Worm (Caenorhabditis elegans) whole organism, L2 larva: Measurements from ENCODE around the gene unk-1.

ENCODE experiments used
- C34F6.9 ChIP-seq: fragments of 150-350 bp; optimal IDR thresholded peaks from 2 replicates; lab custom pipeline; 2014; ENCODE audit warnings: missing biosample characterization, missing genetic modification characterization
- F13H6.1 ChIP-seq: sonication (generic microtip); optimal IDR thresholded peaks from 2 replicates; lab custom pipeline; 2016; ENCODE audit warnings: missing genetic modification characterization, missing compliant biosample characterization
- R02D3.7 ChIP-seq: fragments of 150-350 bp; optimal IDR thresholded peaks from 2 replicates; lab custom pipeline; 2014; ENCODE audit warnings: missing biosample characterization, missing genetic modification characterization
- Y55F3AM.14 ChIP-seq: fragments of 200-800 bp; sonication (Bioruptor generic); optimal IDR thresholded peaks from 2 replicates; lab custom pipeline; 2018; ENCODE audit warnings: mild to moderate bottlenecking, missing genetic modification characterization, missing compliant biosample characterization
- ZK546.5 ChIP-seq: sonication (generic microtip); optimal IDR thresholded peaks from 2 replicates; lab custom pipeline; 2017; ENCODE audit warnings: missing biosample characterization, missing genetic modification characterization
- alr-1 ChIP-seq: fragments of 150-350 bp; optimal IDR thresholded peaks from 2 replicates; lab custom pipeline; 2014; ENCODE audit warnings: missing biosample characterization, missing genetic modification characterization
- aly-2 ChIP-seq: fragments of 150-350 bp; optimal IDR thresholded peaks from 2 replicates; lab custom pipeline; 2014; ENCODE audit warnings: missing biosample characterization, missing genetic modification characterization
- ama-1 ChIP-seq: fragments of 150-350 bp; optimal IDR thresholded peaks from 2 replicates; lab custom pipeline; 2018; ENCODE audit warnings: inconsistent platforms
- blmp-1 ChIP-seq: sonication (generic microtip); optimal IDR thresholded peaks from 2 replicates; lab custom pipeline; 2017; ENCODE audit warnings: missing genetic modification characterization, mild to moderate bottlenecking, missing compliant biosample characterization, antibody characterized with exemption, moderate library complexity; ENCODE audit not compliant: insufficient read depth
- ceh-16 ChIP-seq: fragments of 150-350 bp; optimal IDR thresholded peaks from 2 replicates; lab custom pipeline; 2014; ENCODE audit warnings: missing biosample characterization, missing genetic modification characterization
- ceh-82 ChIP-seq: fragments of 150-350 bp; optimal IDR thresholded peaks from 2 replicates; lab custom pipeline; 2014; ENCODE audit warnings: missing biosample characterization, missing genetic modification characterization
- crh-2 ChIP-seq: sonication (generic microtip); optimal IDR thresholded peaks from 2 replicates; lab custom pipeline; 2017; ENCODE audit warnings: missing biosample characterization, missing genetic modification characterization
- dmd-4 ChIP-seq: sonication (generic microtip); optimal IDR thresholded peaks from 2 replicates; lab custom pipeline; 2017; ENCODE audit warnings: missing biosample characterization, missing genetic modification characterization
- egl-27 ChIP-seq: sonication (generic microtip); optimal IDR thresholded peaks from 3 replicates; lab custom pipeline; 2017; ENCODE audit warnings: missing biosample characterization, missing genetic modification reagents, missing genetic modification characterization
- elt-1 ChIP-seq: fragments of 150-350 bp; optimal IDR thresholded peaks from 2 replicates; lab custom pipeline; 2014; ENCODE audit warnings: missing biosample characterization, missing genetic modification characterization
- elt-3 ChIP-seq: sonication (generic microtip); optimal IDR thresholded peaks from 2 replicates; lab custom pipeline; 2017; ENCODE audit warnings: missing biosample characterization, missing genetic modification characterization
- fos-1 ChIP-seq: fragments of 150-350 bp; optimal IDR thresholded peaks from 2 replicates; lab custom pipeline; 2014; ENCODE audit warnings: missing biosample characterization, missing genetic modification characterization
- gmeb-1 ChIP-seq: fragments of 150-350 bp; optimal IDR thresholded peaks from 2 replicates; lab custom pipeline; 2014; ENCODE audit warnings: missing biosample characterization, missing genetic modification characterization
- lin-11 ChIP-seq: fragments of 150-350 bp; sonication (generic microtip); optimal IDR thresholded peaks from 2 replicates; lab custom pipeline; 2014; ENCODE audit warnings: missing biosample characterization, missing genetic modification characterization, inconsistent platforms, mixed read lengths
- lin-13 ChIP-seq: fragments of 150-350 bp; optimal IDR thresholded peaks from 2 replicates; lab custom pipeline; 2014; ENCODE audit warnings: missing biosample characterization, missing genetic modification reagents, missing genetic modification characterization
- lin-39 ChIP-seq: fragments of 150-350 bp; optimal IDR thresholded peaks from 2 replicates; lab custom pipeline; 2014; ENCODE audit warnings: missing biosample characterization, missing genetic modification reagents, missing genetic modification characterization
- lsy-2 ChIP-seq, 2 experiments: fragments of 150-350 bp in 1 of 2; sonication (generic microtip) in 1 of 2; optimal IDR thresholded peaks; 2 replicates each; lab custom pipeline; 2014 to 2017; ENCODE audit warnings: missing biosample characterization in 2 of 2, missing genetic modification characterization in 2 of 2
- mab-5 ChIP-seq: fragments of 150-350 bp; optimal IDR thresholded peaks from 2 replicates; lab custom pipeline; 2014; ENCODE audit warnings: missing biosample characterization, missing genetic modification characterization
- mbf-1 ChIP-seq: sonication (generic microtip); optimal IDR thresholded peaks from 2 replicates; lab custom pipeline; 2017; ENCODE audit warnings: missing biosample characterization, missing genetic modification characterization
- mdl-1 ChIP-seq, 2 experiments: fragments of 150-350 bp in 1 of 2; sonication (generic microtip) in 1 of 2; optimal IDR thresholded peaks; 2 replicates each; lab custom pipeline; 2017; ENCODE audit warnings: missing biosample characterization in 2 of 2, missing genetic modification characterization in 2 of 2
- nhr-10 ChIP-seq: sonication (generic microtip); optimal IDR thresholded peaks from 2 replicates; lab custom pipeline; 2017; ENCODE audit warnings: missing biosample characterization, missing genetic modification characterization
- nhr-11 ChIP-seq: fragments of 150-350 bp; optimal IDR thresholded peaks from 2 replicates; lab custom pipeline; 2014; ENCODE audit warnings: missing biosample characterization, missing genetic modification characterization
- nhr-12 ChIP-seq: fragments of 150-350 bp; optimal IDR thresholded peaks from 2 replicates; lab custom pipeline; 2014; ENCODE audit warnings: missing biosample characterization, missing genetic modification characterization
- nhr-129 ChIP-seq: fragments of 150-350 bp; optimal IDR thresholded peaks from 2 replicates; lab custom pipeline; 2014; ENCODE audit warnings: missing biosample characterization, missing genetic modification characterization
- nhr-21 ChIP-seq: fragments of 150-350 bp; optimal IDR thresholded peaks from 2 replicates; lab custom pipeline; 2014; ENCODE audit warnings: missing biosample characterization, missing genetic modification characterization
- nhr-23 ChIP-seq: fragments of 150-350 bp; optimal IDR thresholded peaks from 2 replicates; lab custom pipeline; 2014; ENCODE audit warnings: missing biosample characterization, missing genetic modification reagents, missing genetic modification characterization
- nhr-237 ChIP-seq: fragments of 150-350 bp; optimal IDR thresholded peaks from 2 replicates; lab custom pipeline; 2014; ENCODE audit warnings: missing biosample characterization, missing genetic modification characterization
- nhr-25 ChIP-seq: fragments of 150-350 bp; sonication (generic microtip); optimal IDR thresholded peaks from 3 replicates; lab custom pipeline; 2014; ENCODE audit warnings: missing biosample characterization, missing genetic modification characterization
- nhr-6 ChIP-seq: fragments of 150-350 bp; optimal IDR thresholded peaks from 2 replicates; lab custom pipeline; 2014; ENCODE audit warnings: missing biosample characterization, missing genetic modification characterization
- nhr-77 ChIP-seq: fragments of 150-350 bp; optimal IDR thresholded peaks from 2 replicates; lab custom pipeline; 2014; ENCODE audit warnings: missing biosample characterization, missing genetic modification characterization
- peb-1 ChIP-seq: fragments of 150-350 bp; optimal IDR thresholded peaks from 2 replicates; lab custom pipeline; 2014; ENCODE audit warnings: missing biosample characterization, missing genetic modification characterization
- sem-4 ChIP-seq: fragments of 150-350 bp; optimal IDR thresholded peaks from 2 replicates; lab custom pipeline; 2014; ENCODE audit warnings: missing biosample characterization, missing genetic modification reagents, missing genetic modification characterization
- skn-1 ChIP-seq: sonication (generic microtip); optimal IDR thresholded peaks from 2 replicates; lab custom pipeline; 2017; ENCODE audit warnings: missing biosample characterization, missing genetic modification characterization
- sma-3 ChIP-seq: sonication (generic microtip); optimal IDR thresholded peaks from 2 replicates; lab custom pipeline; 2016; ENCODE audit warnings: missing genetic modification reagents, missing genetic modification characterization, missing compliant biosample characterization
- sma-9 ChIP-seq, 2 experiments: fragments of 150-350 bp in 1 of 2; sonication (generic microtip) in 1 of 2; optimal IDR thresholded peaks; 2 replicates each; lab custom pipeline; 2014 to 2016; ENCODE audit warnings: missing genetic modification characterization in 2 of 2, mild to moderate bottlenecking in 1 of 2, missing biosample characterization in 1 of 2, missing compliant biosample characterization in 1 of 2, missing genetic modification reagents in 1 of 2, moderate library complexity in 1 of 2
- snpc-4 ChIP-seq: fragments of 150-350 bp; optimal IDR thresholded peaks from 2 replicates; lab custom pipeline; 2014; ENCODE audit warnings: missing biosample characterization, missing genetic modification characterization
- unc-39 ChIP-seq: fragments of 150-350 bp; optimal IDR thresholded peaks from 2 replicates; lab custom pipeline; 2014; ENCODE audit warnings: missing biosample characterization, missing genetic modification characterization
- unc-55 ChIP-seq: fragments of 150-350 bp; sonication (generic microtip); optimal IDR thresholded peaks from 3 replicates; lab custom pipeline; 2014; ENCODE audit warnings: missing biosample characterization, missing genetic modification reagents, missing genetic modification characterization
- unc-62 ChIP-seq: fragments of 150-350 bp; optimal IDR thresholded peaks from 2 replicates; lab custom pipeline; 2014; ENCODE audit warnings: missing biosample characterization, missing genetic modification reagents, missing genetic modification characterization
- zag-1 ChIP-seq: fragments of 150-350 bp; optimal IDR thresholded peaks from 2 replicates; lab custom pipeline; 2014; ENCODE audit warnings: missing biosample characterization, missing genetic modification characterization
- ztf-1 ChIP-seq: fragments of 200-800 bp; sonication (Bioruptor generic); conservative IDR thresholded peaks from 2 replicates; pipeline ENCODE4 v1.3.6; 2022; ENCODE audit warnings: missing genetic modification characterization, missing compliant biosample characterization
- ztf-11 ChIP-seq: sonication (generic microtip); optimal IDR thresholded peaks from 2 replicates; lab custom pipeline; 2017; ENCODE audit warnings: missing biosample characterization, missing genetic modification characterization
- ztf-4 ChIP-seq: fragments of 150-350 bp; optimal IDR thresholded peaks from 2 replicates; lab custom pipeline; 2014; ENCODE audit warnings: missing biosample characterization, missing genetic modification characterization

The unk-1 gene

ce11 chrX:8015889-8016288 is 1.1 kb downstream of the unk-1 start:
- TF ChIP-seq unc-62: no peak
- peak; percentile 21 for TF ChIP-seq unc-55 (GFP tag; lab: Kevin White, UChicago)
- TF ChIP-seq nhr-23: no peak
- TF ChIP-seq nhr-129: peak; percentile 43
- no peak for TF ChIP-seq nhr-12 (tag; lab: Kevin White, UChicago)
- TF ChIP-seq C34F6.9 (tag; lab: Kevin White, UChicago): peak; percentile 17
- no peak for TF ChIP-seq nhr-11 (tag; lab: Kevin White, UChicago)

ce11 chrX:8017305-8017704 is 2.5 kb downstream of the unk-1 start:
- no peak for TF ChIP-seq skn-1 (tag; lab: Kevin White, UChicago)
- TF ChIP-seq lin-11 (tag; lab: Kevin White, UChicago): peak; percentile 60
- TF ChIP-seq unc-62: no peak
- no peak for TF ChIP-seq ztf-4 (tag; lab: Kevin White, UChicago)
- TF ChIP-seq elt-3 (tag; lab: Kevin White, UChicago): no peak
- no peak for TF ChIP-seq ceh-16 (tag; lab: Kevin White, UChicago)
- TF ChIP-seq ama-1 (lab: Kevin White, UChicago): no peak
- no peak for TF ChIP-seq nhr-21 (tag; lab: Kevin White, UChicago)
- TF ChIP-seq unc-39 (tag; lab: Kevin White, UChicago): no peak
- TF ChIP-seq nhr-25 (tag; lab: Kevin White, UChicago): no peak
- no peak for TF ChIP-seq alr-1
- TF ChIP-seq peb-1 (tag; lab: Kevin White, UChicago): no peak
- no peak for TF ChIP-seq ztf-11 (tag; lab: Kevin White, UChicago)
- no peak for TF ChIP-seq aly-2 (tag; lab: Kevin White, UChicago)
- TF ChIP-seq sma-3 (GFP tag; lab: Kevin White, UChicago): no peak
- no peak for TF ChIP-seq dmd-4 (tag; lab: Kevin White, UChicago)
- TF ChIP-seq egl-27: no peak
- TF ChIP-seq nhr-77 (tag; lab: Kevin White, UChicago): no peak
- no peak for TF ChIP-seq gmeb-1 (tag; lab: Kevin White, UChicago)
- no peak for TF ChIP-seq nhr-6 (tag; lab: Kevin White, UChicago)
- no peak for TF ChIP-seq mab-5
- TF ChIP-seq sem-4: no peak
- no peak for TF ChIP-seq nhr-237 (tag; lab: Kevin White, UChicago)
- no peak for TF ChIP-seq lin-39 (tag; lab: Kevin White, UChicago)
- peak in 1 of 2 experiments; percentile 25 for TF ChIP-seq mdl-1 (tag; optimal IDR thresholded peaks at IDR 0.05; lab: Kevin White, UChicago)
- no peak for TF ChIP-seq blmp-1 (tag; lab: Kevin White, UChicago)
- no peak for TF ChIP-seq nhr-23
- TF ChIP-seq unc-55 (GFP tag; lab: Kevin White, UChicago): peak; percentile 42
- TF ChIP-seq C34F6.9 (tag; lab: Kevin White, UChicago): peak; percentile 50
- TF ChIP-seq nhr-11 (tag; lab: Kevin White, UChicago): no peak
- TF ChIP-seq snpc-4 (tag; lab: Kevin White, UChicago): no peak
- peak; percentile 85 for TF ChIP-seq Y55F3AM.14
- no peak for TF ChIP-seq fos-1
- no peak for TF ChIP-seq ztf-1 (GFP tag; lab: Robert Waterston, UW)
- no peak for TF ChIP-seq crh-2 (tag; lab: Kevin White, UChicago)
- no peak for TF ChIP-seq ZK546.5
- TF ChIP-seq lin-13 (GFP tag; lab: Kevin White, UChicago): peak; percentile 4
- TF ChIP-seq mbf-1 (tag; lab: Kevin White, UChicago): no peak
- no peak for TF ChIP-seq ceh-82
- no peak for TF ChIP-seq nhr-12 (tag; lab: Kevin White, UChicago)
- TF ChIP-seq lsy-2 (tag; optimal IDR thresholded peaks at IDR 0.05; lab: Kevin White, UChicago): peak in 1 of 2 experiments; percentile 33
- peak; percentile 38 for TF ChIP-seq nhr-129
- TF ChIP-seq zag-1: peak; percentile 15
- peak; percentile 40 for TF ChIP-seq sma-9 (GFP tag; optimal IDR thresholded peaks at IDR 0.05; lab: Kevin White, UChicago)
- TF ChIP-seq sma-9 (tag; optimal IDR thresholded peaks at IDR 0.05; lab: Kevin White, UChicago): no peak
- TF ChIP-seq R02D3.7 (tag; lab: Kevin White, UChicago): no peak
- peak; percentile 43 for TF ChIP-seq F13H6.1 (tag; lab: Kevin White, UChicago)
- no peak for TF ChIP-seq nhr-10 (tag; lab: Kevin White, UChicago)
- no peak for TF ChIP-seq elt-1 (tag; lab: Kevin White, UChicago)
